Fruit fly (Drosophila melanogaster) whole organism, prepupa: ENCODE results near the gene wapl.
A peak's percentile ranks its signal among the peaks of the same experiment; 100 is the strongest.

Source experiments
- Blimp-1 ChIP-seq: fragments of 200-800 bp; sonication (Bioruptor generic); optimal IDR thresholded peaks from 3 replicates; lab custom pipeline; 2017; ENCODE audit warnings: missing biosample characterization, missing genetic modification characterization, mild to moderate bottlenecking, moderate library complexity, missing genetic modification reagents
- CG10631 ChIP-seq: fragments of 200-800 bp; sonication (Bioruptor generic); optimal IDR thresholded peaks from 2 replicates; lab custom pipeline; 2016; ENCODE audit warnings: missing biosample characterization, missing genetic modification characterization
- CG11294 ChIP-seq: fragments of 200-800 bp; sonication (Bioruptor generic); IDR thresholded peaks from 2 replicates; pipeline ENCODE4 v1.3.6; 2022; ENCODE audit warnings: missing biosample characterization, missing genetic modification characterization
- CG11762 ChIP-seq: fragments of 200-800 bp; sonication (Bioruptor generic); optimal IDR thresholded peaks from 3 replicates; lab custom pipeline; 2016; ENCODE audit warnings: missing biosample characterization, missing genetic modification characterization; ENCODE audit not compliant: insufficient read depth
- CG1621 ChIP-seq: fragments of 200-800 bp; sonication (Bioruptor generic); optimal IDR thresholded peaks from 3 replicates; lab custom pipeline; 2018; ENCODE audit warnings: missing biosample characterization, mild to moderate bottlenecking, missing genetic modification characterization
- CG16779 ChIP-seq: fragments of 200-800 bp; sonication (Bioruptor generic); optimal IDR thresholded peaks from 3 replicates; lab custom pipeline; 2017; ENCODE audit warnings: missing biosample characterization, mild to moderate bottlenecking, missing genetic modification characterization
- CG3032 ChIP-seq: fragments of 200-800 bp; optimal IDR thresholded peaks from 2 replicates; lab custom pipeline; 2019; ENCODE audit warnings: missing biosample characterization, mild to moderate bottlenecking, missing genetic modification characterization, moderate library complexity
- CG31627 ChIP-seq: fragments of 200-800 bp; sonication (Bioruptor generic); optimal IDR thresholded peaks from 3 replicates; lab custom pipeline; 2016; ENCODE audit warnings: missing biosample characterization, missing genetic modification characterization
- CG34406 ChIP-seq: fragments of 200-800 bp; sonication (Bioruptor generic); optimal IDR thresholded peaks from 3 replicates; lab custom pipeline; 2016; ENCODE audit warnings: missing biosample characterization, missing genetic modification characterization
- CG4318 ChIP-seq: fragments of 200-800 bp; sonication (Bioruptor generic); optimal IDR thresholded peaks from 3 replicates; lab custom pipeline; 2017; ENCODE audit warnings: missing biosample characterization, mild to moderate bottlenecking, missing genetic modification characterization
- CG6163 ChIP-seq: fragments of 200-800 bp; sonication (Bioruptor generic); IDR thresholded peaks from 3 replicates; pipeline ENCODE4 v1.3.6; 2022; ENCODE audit warnings: missing biosample characterization, missing genetic modification characterization
- CG6276 ChIP-seq: fragments of 200-800 bp; sonication (Bioruptor generic); optimal IDR thresholded peaks from 2 replicates; lab custom pipeline; 2017; ENCODE audit warnings: missing biosample characterization, mild to moderate bottlenecking, missing genetic modification characterization
- CG6792 ChIP-seq: fragments of 200-800 bp; sonication (Bioruptor generic); optimal IDR thresholded peaks from 3 replicates; lab custom pipeline; 2016; ENCODE audit warnings: missing biosample characterization, missing genetic modification characterization
- CG6808 ChIP-seq: fragments of 200-800 bp; sonication (Bioruptor generic); optimal IDR thresholded peaks from 3 replicates; lab custom pipeline; 2017; ENCODE audit warnings: missing biosample characterization, missing genetic modification characterization, mild to moderate bottlenecking, moderate library complexity, missing genetic modification reagents
- CG7368 ChIP-seq: fragments of 200-800 bp; sonication (Bioruptor generic); optimal IDR thresholded peaks from 3 replicates; lab custom pipeline; 2016; ENCODE audit warnings: missing biosample characterization, missing genetic modification characterization
- CG8119 ChIP-seq: fragments of 200-800 bp; sonication (Bioruptor generic); IDR thresholded peaks from 3 replicates; pipeline ENCODE4 v1.3.6; 2022; ENCODE audit warnings: missing biosample characterization, missing genetic modification characterization
- CG8319 ChIP-seq: fragments of 200-800 bp; sonication (Bioruptor generic); optimal IDR thresholded peaks from 3 replicates; lab custom pipeline; 2016; ENCODE audit warnings: missing biosample characterization, missing genetic modification characterization
- Eip75B ChIP-seq: fragments of 200-800 bp; sonication (Bioruptor generic); optimal IDR thresholded peaks from 3 replicates; lab custom pipeline; 2016; ENCODE audit warnings: missing biosample characterization, missing genetic modification characterization
- Eip78C ChIP-seq: fragments of 200-800 bp; sonication (Bioruptor generic); peaks from one replicate; lab custom pipeline; 2016; ENCODE audit warnings: missing biosample characterization, missing genetic modification characterization
- Eip93F ChIP-seq: fragments of 200-800 bp; sonication (Bioruptor generic); optimal IDR thresholded peaks from 2 replicates; lab custom pipeline; 2016; ENCODE audit warnings: missing biosample characterization, mild to moderate bottlenecking, missing genetic modification characterization
- Ets96B ChIP-seq: fragments of 200-800 bp; optimal IDR thresholded peaks from 2 replicates; lab custom pipeline; 2019; ENCODE audit warnings: missing biosample characterization, mild to moderate bottlenecking, missing genetic modification characterization, moderate library complexity
- Gug ChIP-seq: fragments of 200-800 bp; sonication (Bioruptor generic); IDR thresholded peaks from 2 replicates; pipeline ENCODE4 v1.3.6; 2022; ENCODE audit warnings: missing biosample characterization, missing genetic modification characterization
- Hr38 ChIP-seq: sonication (Bioruptor generic); optimal IDR thresholded peaks from 2 replicates; lab custom pipeline; 2016; ENCODE audit warnings: missing biosample characterization, missing genetic modification characterization
- Hr4 ChIP-seq: fragments of 200-800 bp; sonication (Bioruptor generic); optimal IDR thresholded peaks from 3 replicates; lab custom pipeline; 2016; ENCODE audit warnings: missing biosample characterization, missing genetic modification characterization
- Met ChIP-seq: fragments of 200-800 bp; sonication (Bioruptor generic); optimal IDR thresholded peaks from 3 replicates; lab custom pipeline; 2016; ENCODE audit warnings: missing biosample characterization, missing genetic modification characterization
- OdsH ChIP-seq: fragments of 200-800 bp; sonication (Bioruptor generic); optimal IDR thresholded peaks from 3 replicates; lab custom pipeline; 2016; ENCODE audit warnings: missing biosample characterization, missing genetic modification characterization
- Sox102F ChIP-seq: fragments of 200-800 bp; sonication (Bioruptor generic); optimal IDR thresholded peaks from 2 replicates; lab custom pipeline; 2016; ENCODE audit warnings: missing biosample characterization, mild to moderate bottlenecking, missing genetic modification characterization
- Sox15 ChIP-seq: fragments of 200-800 bp; sonication (Bioruptor generic); optimal IDR thresholded peaks from 3 replicates; lab custom pipeline; 2016; ENCODE audit warnings: missing biosample characterization, missing genetic modification characterization
- achi ChIP-seq: fragments of 200-800 bp; sonication (Bioruptor generic); optimal IDR thresholded peaks from 3 replicates; lab custom pipeline; 2016; ENCODE audit warnings: missing biosample characterization, missing genetic modification characterization
- acj6 ChIP-seq: fragments of 200-800 bp; sonication (Bioruptor generic); optimal IDR thresholded peaks from 3 replicates; lab custom pipeline; 2016; ENCODE audit warnings: missing biosample characterization, missing genetic modification characterization
- cyc ChIP-seq: fragments of 200-800 bp; sonication (Bioruptor generic); optimal IDR thresholded peaks from 3 replicates; lab custom pipeline; 2016; ENCODE audit warnings: missing biosample characterization, missing genetic modification characterization
- dsx ChIP-seq: fragments of 200-800 bp; optimal IDR thresholded peaks from 3 replicates; lab custom pipeline; 2019; ENCODE audit warnings: missing biosample characterization, mild to moderate bottlenecking, missing genetic modification characterization, moderate library complexity; ENCODE audit not compliant: poor library complexity, severe bottlenecking
- eg ChIP-seq: fragments of 200-800 bp; sonication (Bioruptor generic); IDR thresholded peaks from 3 replicates; pipeline ENCODE4 v1.3.6; 2022; ENCODE audit warnings: missing biosample characterization, missing genetic modification characterization
- esn ChIP-seq: fragments of 200-800 bp; sonication (Bioruptor generic); optimal IDR thresholded peaks from 2 replicates; lab custom pipeline; 2016; ENCODE audit warnings: missing biosample characterization, mild to moderate bottlenecking, missing genetic modification characterization, moderate library complexity
- fd85E ChIP-seq: fragments of 200-800 bp; sonication (Bioruptor generic); optimal IDR thresholded peaks from 3 replicates; lab custom pipeline; 2016; ENCODE audit warnings: missing biosample characterization, missing genetic modification characterization
- lz ChIP-seq: fragments of 200-800 bp; sonication (Bioruptor generic); optimal IDR thresholded peaks from 3 replicates; lab custom pipeline; 2016; ENCODE audit warnings: missing biosample characterization, missing genetic modification characterization
- pdm3 ChIP-seq: fragments of 200-800 bp; sonication (Bioruptor generic); optimal IDR thresholded peaks from 3 replicates; lab custom pipeline; 2016; ENCODE audit warnings: missing biosample characterization, missing genetic modification characterization
- salr ChIP-seq, 2 experiments: fragments of 200-800 bp; sonication (Bioruptor generic); optimal IDR thresholded peaks; 3 replicates each; lab custom pipeline; 2016 to 2018; ENCODE audit warnings: missing biosample characterization in 2 of 2, missing genetic modification characterization in 2 of 2, mild to moderate bottlenecking in 1 of 2
- spab ChIP-seq: fragments of 200-800 bp; sonication (Bioruptor generic); optimal IDR thresholded peaks from 2 replicates; lab custom pipeline; 2017; ENCODE audit warnings: missing biosample characterization, mild to moderate bottlenecking, missing genetic modification characterization, missing genetic modification reagents
- ss ChIP-seq, 2 experiments: fragments of 200-800 bp; sonication (Bioruptor generic); optimal IDR thresholded peaks; 2 replicates in 1 of 2; 3 replicates in 1 of 2; lab custom pipeline; 2017 to 2018; ENCODE audit warnings: mild to moderate bottlenecking in 2 of 2, missing biosample characterization in 2 of 2, missing genetic modification characterization in 2 of 2, moderate library complexity in 1 of 2
- svp ChIP-seq: fragments of 200-800 bp; sonication (Bioruptor generic); peaks from one replicate; lab custom pipeline; 2016; ENCODE audit warnings: missing biosample characterization, missing genetic modification characterization
- topi ChIP-seq: fragments of 200-800 bp; sonication (Bioruptor generic); optimal IDR thresholded peaks from 3 replicates; lab custom pipeline; 2016; ENCODE audit warnings: missing biosample characterization, missing genetic modification characterization
- vri ChIP-seq: fragments of 200-800 bp; sonication (Bioruptor generic); optimal IDR thresholded peaks from 3 replicates; lab custom pipeline; 2016; ENCODE audit warnings: missing biosample characterization, mild to moderate bottlenecking, missing genetic modification characterization

Gene wapl

DNA sequence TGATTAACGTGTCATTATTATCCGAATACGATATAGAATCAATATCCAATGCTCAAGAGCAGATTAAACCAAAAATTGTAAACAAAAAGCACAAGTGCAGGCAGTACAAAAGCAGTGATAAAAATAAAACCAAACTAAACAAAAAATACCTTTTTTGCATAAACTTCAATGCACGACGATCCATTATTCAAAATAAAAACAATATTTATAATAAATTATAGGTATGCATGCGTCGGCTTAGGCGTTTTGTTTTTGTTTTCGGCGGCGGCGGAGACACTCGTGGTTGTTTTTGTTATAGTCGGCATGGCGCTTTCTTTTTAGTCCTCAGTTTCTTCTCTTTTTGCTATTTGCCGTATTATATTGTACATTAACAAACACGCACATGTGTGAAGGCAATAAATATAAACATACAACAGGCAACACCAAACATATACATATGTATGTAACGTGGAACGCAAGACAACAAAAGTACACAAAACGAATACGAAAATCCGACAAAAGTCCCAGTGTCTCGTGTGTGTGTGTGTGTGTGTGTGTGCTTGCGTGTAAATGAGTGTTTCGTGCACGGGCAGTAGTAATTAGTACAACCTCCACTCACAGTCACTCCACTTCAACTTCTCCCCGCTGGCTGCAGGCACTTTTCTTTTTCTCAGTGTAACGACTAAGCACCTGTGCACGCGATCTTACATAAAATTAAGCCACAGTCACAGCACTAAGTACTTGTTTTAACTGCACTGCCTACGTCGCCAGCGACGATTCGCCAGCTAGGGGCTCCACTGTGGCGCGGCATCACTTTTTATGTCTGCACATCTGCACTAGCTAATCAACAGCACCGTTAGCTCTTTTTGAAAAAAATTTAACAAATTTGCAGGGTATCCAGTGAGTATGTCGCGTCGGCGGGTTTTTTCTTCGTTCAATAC, 22.7 kb downstream of the wapl start (continued):
- TF ChIP-seq Eip93F (no peak), lz (GFP tag; lab: Kevin White, UChicago) (peak; percentile 26), CG34406 (GFP tag; lab: Kevin White, UChicago) (no peak), CG10631 (GFP tag; lab: Kevin White, UChicago) (peak; percentile 39), CG4318 (GFP tag; lab: Kevin White, UChicago) (peak; percentile 1), CG8319 (GFP tag; lab: Kevin White, UChicago) (no peak), topi (GFP tag; lab: Kevin White, UChicago) (no peak), CG8119 (GFP tag; lab: Robert Waterston, UW) (0 out of 3 replicates have a peak, but pooled peaks have one; percentile 12), CG6163 (peak; percentile 23; the same call in 2 of the 3 replicates), esn (GFP tag; lab: Kevin White, UChicago) (no peak), CG6276 (GFP tag; lab: Kevin White, UChicago) (no peak), Hr4 (GFP tag; lab: Kevin White, UChicago) (peak; percentile 46), CG6808 (GFP tag; lab: Kevin White, UChicago) (no peak), fd85E (GFP tag; lab: Kevin White, UChicago) (no peak)
- TF ChIP-seq, all 60 proteins: peak for 23

- TF ChIP-seq CG6792 (GFP tag; lab: Kevin White, UChicago) (peak; percentile 89), Eip75B (GFP tag; lab: Kevin White, UChicago) (peak; percentile 84), svp (peak; percentile 95), Eip78C (GFP tag; lab: Kevin White, UChicago) (peak; percentile 96), Sox102F (GFP tag; lab: Kevin White, UChicago) (peak; percentile 87), Hr4 (GFP tag; lab: Kevin White, UChicago) (peak; percentile 80), CG6276 (GFP tag; lab: Kevin White, UChicago) (peak; percentile 83), fd85E (GFP tag; lab: Kevin White, UChicago) (peak; percentile 73), vri (GFP tag; lab: Kevin White, UChicago) (peak; percentile 87), CG16779 (tag; lab: Kevin White, UChicago) (peak; percentile 68), Met (GFP tag; lab: Kevin White, UChicago) (peak; percentile 95), spab (GFP tag; lab: Kevin White, UChicago) (peak; percentile 83), CG4318 (GFP tag; lab: Kevin White, UChicago) (peak; percentile 68), Ets96B (peak; percentile 87), CG11762 (GFP tag; lab: Kevin White, UChicago) (peak; percentile 81), Blimp-1 (GFP tag; lab: Kevin White, UChicago) (peak; percentile 87), Hr38 (GFP tag; lab: Kevin White, UChicago) (no peak), CG3032 (tag; lab: Kevin White, UChicago) (peak; percentile 86), Sox15 (GFP tag; lab: Kevin White, UChicago) (peak; percentile 81), OdsH (GFP tag; lab: Kevin White, UChicago) (peak; percentile 90), dsx (GFP tag; lab: Kevin White, UChicago) (peak; percentile 88), CG8319 (GFP tag; lab: Kevin White, UChicago) (peak; percentile 85), CG31627 (GFP tag; lab: Kevin White, UChicago) (peak; percentile 93), esn (GFP tag; lab: Kevin White, UChicago) (peak; percentile 94), CG7368 (peak; percentile 72), achi (GFP tag; lab: Kevin White, UChicago) (peak; percentile 87), eg (GFP tag; lab: Robert Waterston, UW) (peak; percentile 69; the same call in 2 of the 3 replicates), cyc (GFP tag; lab: Kevin White, UChicago) (peak; percentile 92), salr (GFP tag; optimal IDR thresholded peaks at IDR 0.05; lab: Kevin White, UChicago) (peak; percentile 64 to 66), CG6808 (GFP tag; lab: Kevin White, UChicago) (peak; percentile 87), pdm3 (GFP tag; lab: Kevin White, UChicago) (peak; percentile 89), acj6 (GFP tag; lab: Kevin White, UChicago) (peak; percentile 87), CG1621 (tag; lab: Kevin White, UChicago) (peak; percentile 81), CG34406 (GFP tag; lab: Kevin White, UChicago) (peak; percentile 88), Eip93F (peak; percentile 85), ss (GFP tag; optimal IDR thresholded peaks at IDR 0.05; lab: Kevin White, UChicago) (peak; percentile 34 to 79), topi (GFP tag; lab: Kevin White, UChicago) (peak; percentile 95), CG10631 (GFP tag; lab: Kevin White, UChicago) (peak; percentile 84), Gug (peak; percentile 67), CG11294 (GFP tag; lab: Robert Waterston, UW) (peak; percentile 73)
Observed at dm6 chrX:2134965-2135758, 23.6 kb downstream of the wapl start.
